Worm (Caenorhabditis elegans) whole organism, L3 larva: ENCODE measurements around the gene ints-6.

Experiments
- R02D3.7 ChIP-seq: fragments of 150-350 bp; optimal IDR thresholded peaks from 2 replicates; lab custom pipeline; 2014; ENCODE audit warnings: missing biosample characterization, missing genetic modification characterization
- egl-5 ChIP-seq: fragments of 150-350 bp; optimal IDR thresholded peaks from 2 replicates; lab custom pipeline; 2017; ENCODE audit warnings: missing biosample characterization, missing genetic modification reagents, missing genetic modification characterization, inconsistent platforms
- nhr-11 ChIP-seq: fragments of 150-350 bp; optimal IDR thresholded peaks from 2 replicates; lab custom pipeline; 2014; ENCODE audit warnings: missing biosample characterization, missing genetic modification characterization
- unc-39 ChIP-seq: sonication (generic microtip); optimal IDR thresholded peaks from 4 replicates; lab custom pipeline; 2017; ENCODE audit warnings: missing biosample characterization, missing genetic modification characterization
- zag-1 ChIP-seq: fragments of 150-350 bp; optimal IDR thresholded peaks from 2 replicates; lab custom pipeline; 2014; ENCODE audit warnings: missing biosample characterization, missing genetic modification characterization

DNA sequence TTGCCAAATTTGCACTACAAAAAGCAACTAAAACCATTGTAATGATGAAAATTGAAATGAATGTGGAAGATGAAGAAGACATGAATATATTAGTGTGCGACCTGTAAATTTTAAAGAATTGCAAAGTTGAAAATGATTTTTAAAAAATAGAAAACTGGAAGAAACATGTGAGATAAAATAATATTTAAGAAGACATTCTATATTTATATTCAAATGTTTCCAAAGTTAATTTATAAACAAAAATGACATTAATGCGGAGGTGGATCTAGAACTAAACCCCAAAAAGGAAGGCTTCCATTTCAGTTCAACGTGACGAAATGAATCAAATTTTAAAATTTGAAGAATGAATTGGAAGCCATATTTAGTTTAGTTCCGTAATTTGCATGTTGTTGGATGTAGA lies 12.3 kb upstream of the ints-6 start, which contains the start of gene nlp-60:
- TF ChIP-seq nhr-11 (tag; lab: Kevin White, UChicago) (no peak), egl-5 (tag; lab: Kevin White, UChicago) (no peak), unc-39 (tag; lab: Kevin White, UChicago) (no peak), zag-1 (tag; lab: Kevin White, UChicago) (no peak), R02D3.7 (tag; lab: Kevin White, UChicago) (no peak)
